Fruit fly (Drosophila melanogaster): ENCODE data around the gene P5CDh2.

- TF ChIP-seq CG8301 (tag; optimal IDR thresholded peaks at IDR 0.05) (no peak), CG14655 (GFP tag; optimal IDR thresholded peaks at IDR 0.05) (no peak), fd96Ca (GFP tag; IDR thresholded peaks at IDR 0.05) (no peak), Pif1A (GFP tag; optimal IDR thresholded peaks at IDR 0.05) (no peak), gl (tag; optimal IDR thresholded peaks at IDR 0.05) (no peak), CG32121 (GFP tag; IDR thresholded peaks at IDR 0.05) (no peak), Snoo (tag; optimal IDR thresholded peaks at IDR 0.05) (no peak), CG8159 (tag; optimal IDR thresholded peaks at IDR 0.05) (no peak), CG17806 (tag; optimal IDR thresholded peaks at IDR 0.05) (no peak), CG13204 (GFP tag; optimal IDR thresholded peaks at IDR 0.05) (peak; percentile 26), EcR (GFP tag; optimal IDR thresholded peaks at IDR 0.05) (peak; percentile 76), CG9948 (tag; optimal IDR thresholded peaks at IDR 0.05) (no peak), CG34367 (tag; optimal IDR thresholded peaks at IDR 0.05) (no peak), CG4496 (GFP tag; IDR thresholded peaks at IDR 0.05) (no peak)
Measured at dm6 chr3R:21923742-21924141, 46.0 kb downstream of the P5CDh2 start.
